Worm (Caenorhabditis elegans) whole organism, L4 larva: ENCODE data around the gene F13E6.1.

ENCODE experiments used
- D1046.2 ChIP-seq: fragments of 200-800 bp; sonication (Bioruptor generic); IDR thresholded peaks from 2 replicates; pipeline ENCODE4 v1.3.6; 2022; ENCODE audit warnings: missing genetic modification characterization, missing compliant biosample characterization
- F26F4.8 ChIP-seq: fragments of 200-800 bp; sonication (Bioruptor generic); conservative IDR thresholded peaks from 2 replicates; pipeline ENCODE4 v1.3.6; 2022; ENCODE audit warnings: missing genetic modification characterization, missing compliant biosample characterization
- F44E2.7 ChIP-seq: fragments of 200-800 bp; sonication (Bioruptor generic); IDR thresholded peaks from 2 replicates; pipeline ENCODE4 v2.1.2; 2022; ENCODE audit warnings: missing genetic modification characterization, missing compliant biosample characterization
- T26A8.4 ChIP-seq: fragments of 200-800 bp; sonication (Bioruptor generic); IDR thresholded peaks from 2 replicates; pipeline ENCODE4 v1.3.6; 2022; ENCODE audit warnings: missing genetic modification characterization, missing compliant biosample characterization
- Y5F2A.4 ChIP-seq: fragments of 200-800 bp; sonication (Bioruptor generic); optimal IDR thresholded peaks from 2 replicates; lab custom pipeline; 2018; ENCODE audit warnings: mild to moderate bottlenecking, missing genetic modification characterization, missing compliant biosample characterization
- ZK546.5 ChIP-seq, 2 experiments: sonication (generic microtip); optimal IDR thresholded peaks; 2 replicates each; lab custom pipeline; 2017; ENCODE audit warnings: missing biosample characterization in 2 of 2, missing genetic modification characterization in 2 of 2
- aly-2 ChIP-seq: sonication (generic microtip); optimal IDR thresholded peaks from 2 replicates; lab custom pipeline; 2018; ENCODE audit warnings: missing biosample characterization, missing genetic modification characterization
- ama-1 ChIP-seq: fragments of 150-350 bp; optimal IDR thresholded peaks from 2 replicates; lab custom pipeline; 2014; ENCODE audit warnings: inconsistent platforms, mixed read lengths
- attf-4 ChIP-seq: sonication (generic microtip); optimal IDR thresholded peaks from 3 replicates; lab custom pipeline; 2017; ENCODE audit warnings: missing biosample characterization, missing genetic modification characterization
- ceh-28 ChIP-seq: fragments of 150-350 bp; optimal IDR thresholded peaks from 2 replicates; lab custom pipeline; 2014; ENCODE audit warnings: missing biosample characterization, missing genetic modification reagents, missing genetic modification characterization
- ceh-32 ChIP-seq: sonication (generic microtip); optimal IDR thresholded peaks from 2 replicates; lab custom pipeline; 2016; ENCODE audit warnings: mild to moderate bottlenecking, missing genetic modification characterization, missing compliant biosample characterization; ENCODE audit not compliant: poor library complexity
- ceh-62 ChIP-seq: sonication (generic microtip); optimal IDR thresholded peaks from 2 replicates; lab custom pipeline; 2017; ENCODE audit warnings: missing biosample characterization, missing genetic modification characterization
- daf-16 ChIP-seq, 3 experiments: sonication (generic microtip); optimal IDR thresholded peaks; 2 replicates each; lab custom pipeline; 2016 to 2017; ENCODE audit warnings: missing genetic modification characterization in 3 of 3, missing genetic modification reagents in 3 of 3, mild to moderate bottlenecking in 2 of 3, missing compliant biosample characterization in 2 of 3, missing biosample characterization in 1 of 3, moderate library complexity in 1 of 3
- dmd-6 ChIP-seq: fragments of 200-800 bp; sonication (Bioruptor generic); IDR thresholded peaks from 2 replicates; pipeline ENCODE4 v1.3.6; 2022; ENCODE audit warnings: missing genetic modification reagents, missing genetic modification characterization, missing compliant biosample characterization
- dpl-1 ChIP-seq: fragments of 150-350 bp; optimal IDR thresholded peaks from 2 replicates; lab custom pipeline; 2014; ENCODE audit warnings: missing biosample characterization, missing genetic modification reagents, missing genetic modification characterization
- duxl-1 ChIP-seq: sonication (generic microtip); optimal IDR thresholded peaks from 2 replicates; lab custom pipeline; 2016; ENCODE audit warnings: mild to moderate bottlenecking, missing genetic modification characterization, moderate library complexity, missing compliant biosample characterization; ENCODE audit not compliant: poor library complexity
- dve-1 ChIP-seq: sonication (generic microtip); optimal IDR thresholded peaks from 2 replicates; lab custom pipeline; 2017; ENCODE audit warnings: antibody characterized with exemption, mild to moderate bottlenecking, missing genetic modification characterization, missing compliant biosample characterization; ENCODE audit not compliant: insufficient read depth
- egl-43 ChIP-seq: fragments of 200-800 bp; sonication (Bioruptor generic); IDR thresholded peaks from 2 replicates; pipeline ENCODE4 v1.3.6; 2022; ENCODE audit warnings: missing genetic modification reagents, missing genetic modification characterization, missing compliant biosample characterization
- fkh-10 ChIP-seq: fragments of 150-350 bp; optimal IDR thresholded peaks from 2 replicates; lab custom pipeline; 2014; ENCODE audit warnings: missing biosample characterization, missing genetic modification reagents, missing genetic modification characterization
- hif-1 ChIP-seq, 2 experiments: sonication (generic microtip); optimal IDR thresholded peaks; 2 replicates each; lab custom pipeline; 2016 to 2017; ENCODE audit warnings: missing compliant biosample characterization in 2 of 2, missing genetic modification characterization in 2 of 2, missing genetic modification reagents in 2 of 2, missing genotype in 2 of 2, mild to moderate bottlenecking in 1 of 2
- hlh-11 ChIP-seq: fragments of 200-800 bp; sonication (Bioruptor generic); optimal IDR thresholded peaks from 2 replicates; lab custom pipeline; 2018; ENCODE audit warnings: mild to moderate bottlenecking, missing genetic modification characterization, missing compliant biosample characterization
- hlh-30 ChIP-seq: sonication (generic microtip); optimal IDR thresholded peaks from 2 replicates; lab custom pipeline; 2017; ENCODE audit warnings: antibody characterized with exemption, mild to moderate bottlenecking, missing genetic modification characterization, missing compliant biosample characterization; ENCODE audit not compliant: insufficient read depth
- hmg-1.1 ChIP-seq: fragments of 200-800 bp; sonication (Bioruptor generic); IDR thresholded peaks from 2 replicates; pipeline ENCODE4 v1.3.6; 2022; ENCODE audit warnings: missing genetic modification reagents, missing genetic modification characterization, missing compliant biosample characterization
- lin-29 ChIP-seq: fragments of 200-800 bp; sonication (Bioruptor generic); IDR thresholded peaks from 2 replicates; pipeline ENCODE4 v1.3.6; 2022; ENCODE audit warnings: missing genetic modification reagents, missing genetic modification characterization, missing compliant biosample characterization
- lsy-2 ChIP-seq, 2 experiments: fragments of 150-350 bp in 1 of 2; sonication (generic microtip) in 1 of 2; optimal IDR thresholded peaks; 2 replicates each; lab custom pipeline; 2014 to 2017; ENCODE audit warnings: missing biosample characterization in 2 of 2, missing genetic modification characterization in 2 of 2
- mdl-1 ChIP-seq, 2 experiments: fragments of 150-350 bp in 1 of 2; sonication (generic microtip) in 1 of 2; optimal IDR thresholded peaks; 2 replicates each; lab custom pipeline; 2014 to 2017; ENCODE audit warnings: missing biosample characterization in 2 of 2, missing genetic modification characterization in 2 of 2
- mdt-29 ChIP-seq: fragments of 200-800 bp; sonication (Bioruptor generic); IDR thresholded peaks from 2 replicates; pipeline ENCODE4 v1.3.6; 2022; ENCODE audit warnings: missing genetic modification reagents, missing genetic modification characterization, missing compliant biosample characterization
- mep-1 ChIP-seq: fragments of 150-350 bp; sonication (generic microtip); optimal IDR thresholded peaks from 3 replicates; lab custom pipeline; 2014; ENCODE audit warnings: missing biosample characterization, missing genetic modification characterization
- mes-2 ChIP-seq: sonication (generic microtip); optimal IDR thresholded peaks from 2 replicates; lab custom pipeline; 2016; ENCODE audit warnings: missing genotype, mild to moderate bottlenecking, missing genetic modification characterization, missing compliant biosample characterization; ENCODE audit not compliant: poor library complexity, severe bottlenecking
- mxl-3 ChIP-seq: fragments of 200-800 bp; sonication (Bioruptor generic); optimal IDR thresholded peaks from 2 replicates; lab custom pipeline; 2018; ENCODE audit warnings: mild to moderate bottlenecking, missing genetic modification characterization, missing compliant biosample characterization
- nhr-10 ChIP-seq: fragments of 150-350 bp; optimal IDR thresholded peaks from 2 replicates; lab custom pipeline; 2014; ENCODE audit warnings: missing biosample characterization, missing genetic modification characterization
- nhr-25 ChIP-seq: sonication (generic microtip); optimal IDR thresholded peaks from 2 replicates; lab custom pipeline; 2017; ENCODE audit warnings: missing genetic modification characterization, mild to moderate bottlenecking, missing compliant biosample characterization, antibody characterized with exemption, moderate library complexity, borderline replicate concordance; ENCODE audit not compliant: insufficient read depth
- nhr-28 ChIP-seq: fragments of 150-350 bp; optimal IDR thresholded peaks from 2 replicates; lab custom pipeline; 2014; ENCODE audit warnings: missing biosample characterization, missing genetic modification characterization
- nhr-48 ChIP-seq: sonication (generic microtip); optimal IDR thresholded peaks from 2 replicates; lab custom pipeline; 2016; ENCODE audit warnings: mild to moderate bottlenecking, missing genetic modification characterization, missing compliant biosample characterization
- nhr-6 ChIP-seq: fragments of 150-350 bp; optimal IDR thresholded peaks from 2 replicates; lab custom pipeline; 2014; ENCODE audit warnings: missing biosample characterization, missing genetic modification characterization
- nhr-77 ChIP-seq: fragments of 150-350 bp; optimal IDR thresholded peaks from 2 replicates; lab custom pipeline; 2014; ENCODE audit warnings: missing biosample characterization, missing genetic modification characterization
- pha-4 ChIP-seq, 2 experiments: fragments of 150-350 bp in 1 of 2; fragments of 200-800 bp in 1 of 2; sonication (Bioruptor generic) in 1 of 2; IDR thresholded peaks in 1 of 2; optimal IDR thresholded peaks in 1 of 2; 2 replicates each; pipeline versions ENCODE4 v1.3.6 to Lab custom; 2014 to 2022; ENCODE audit warnings: missing genetic modification characterization in 2 of 2, missing genetic modification reagents in 2 of 2, missing biosample characterization in 1 of 2, missing compliant biosample characterization in 1 of 2
- php-3 ChIP-seq: fragments of 200-800 bp; sonication (Bioruptor generic); IDR thresholded peaks from 2 replicates; pipeline ENCODE4 v1.3.6; 2022; ENCODE audit warnings: missing genetic modification reagents, missing genetic modification characterization, missing compliant biosample characterization
- pqm-1 ChIP-seq: sonication (generic microtip); optimal IDR thresholded peaks from 2 replicates; lab custom pipeline; 2017; ENCODE audit warnings: missing biosample characterization, missing genetic modification characterization
- rbr-2 ChIP-seq: sonication (generic microtip); optimal IDR thresholded peaks from 2 replicates; lab custom pipeline; 2016; ENCODE audit warnings: missing genotype, missing genetic modification characterization, missing compliant biosample characterization
- spr-3 ChIP-seq: fragments of 200-800 bp; sonication (Bioruptor generic); optimal IDR thresholded peaks from 2 replicates; lab custom pipeline; 2018; ENCODE audit warnings: mild to moderate bottlenecking, missing genetic modification characterization, missing compliant biosample characterization
- tra-1 ChIP-seq: fragments of 200-800 bp; sonication (Bioruptor generic); IDR thresholded peaks from 2 replicates; pipeline ENCODE4 v1.3.6; 2022; ENCODE audit warnings: missing genetic modification reagents, missing genetic modification characterization, missing compliant biosample characterization
- zfp-2 ChIP-seq: sonication (generic microtip); optimal IDR thresholded peaks from 2 replicates; lab custom pipeline; 2016; ENCODE audit warnings: mild to moderate bottlenecking, missing genetic modification characterization, missing compliant biosample characterization
- zip-11 ChIP-seq: fragments of 200-800 bp; sonication (Bioruptor generic); IDR thresholded peaks from 2 replicates; pipeline ENCODE4 v1.3.6; 2022; ENCODE audit warnings: missing genetic modification characterization, missing compliant biosample characterization

Gene F13E6.1

DNA sequence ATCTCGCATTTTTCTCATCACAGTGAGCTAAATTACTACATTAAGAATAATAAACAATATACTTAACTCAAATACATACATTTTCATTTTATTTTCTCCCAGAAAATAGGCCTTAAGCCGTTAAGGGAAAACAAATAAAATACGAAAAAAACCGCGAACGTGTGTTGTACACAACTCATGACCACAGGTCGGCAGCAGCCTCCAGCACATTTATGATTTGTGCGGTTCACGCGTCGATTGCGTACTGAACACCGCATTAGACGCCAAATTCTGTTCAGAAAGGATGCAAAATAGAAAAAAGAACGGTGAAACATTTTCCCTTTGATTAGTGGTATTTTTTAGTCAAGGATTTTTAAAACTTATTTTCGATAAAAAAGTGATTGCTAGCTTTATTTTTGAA, 2.3 kb upstream of the F13E6.1 start:
- TF ChIP-seq F44E2.7 = no peak
- no peak for TF ChIP-seq D1046.2 (GFP tag; lab: Robert Waterston, UW)
- TF ChIP-seq attf-4 (tag; lab: Kevin White, UChicago) = no peak
- peak in 1 of 2 experiments; percentile 25 for TF ChIP-seq mdl-1 (tag; optimal IDR thresholded peaks at IDR 0.05; lab: Kevin White, UChicago)
- peak; percentile 47 for TF ChIP-seq pqm-1 (tag; lab: Kevin White, UChicago)
- no peak for TF ChIP-seq daf-16 (GFP tag; optimal IDR thresholded peaks at IDR 0.05; lab: Kevin White, UChicago)
- peak; percentile 76 for TF ChIP-seq daf-16 (tag; optimal IDR thresholded peaks at IDR 0.05; lab: Kevin White, UChicago)
- TF ChIP-seq zip-11 (GFP tag; lab: Robert Waterston, UW) = no peak
- no peak for TF ChIP-seq ama-1
- no peak for TF ChIP-seq spr-3 (GFP tag; lab: Kevin White, UChicago)
- peak; percentile 90 for TF ChIP-seq nhr-28 (tag; lab: Kevin White, UChicago)
- TF ChIP-seq lin-29 (GFP tag; lab: Robert Waterston, UW) = no peak
- TF ChIP-seq dpl-1 (GFP tag; lab: Kevin White, UChicago) = peak; percentile 38
- TF ChIP-seq egl-43 (GFP tag; lab: Robert Waterston, UW) = no peak
- no peak for TF ChIP-seq F26F4.8 (GFP tag; lab: Robert Waterston, UW)
- no peak for TF ChIP-seq ceh-28 (tag; lab: Kevin White, UChicago)
- TF ChIP-seq mxl-3 (GFP tag; lab: Kevin White, UChicago) = peak; percentile 73
- no peak for TF ChIP-seq ZK546.5 (tag; optimal IDR thresholded peaks at IDR 0.05; lab: Kevin White, UChicago)
- peak; percentile 28 for TF ChIP-seq nhr-6 (tag; lab: Kevin White, UChicago)
- peak in 1 of 2 experiments; percentile 39 for TF ChIP-seq lsy-2 (tag; optimal IDR thresholded peaks at IDR 0.05; lab: Kevin White, UChicago)
- no peak for TF ChIP-seq php-3 (GFP tag; lab: Robert Waterston, UW)
- no peak for TF ChIP-seq aly-2 (tag; lab: Kevin White, UChicago)
- no peak for TF ChIP-seq zfp-2 (tag; lab: Kevin White, UChicago)
- no peak for TF ChIP-seq tra-1 (GFP tag; lab: Robert Waterston, UW)
- no peak for TF ChIP-seq duxl-1 (tag; lab: Kevin White, UChicago)
- peak; percentile 50 for TF ChIP-seq dve-1 (tag; lab: Kevin White, UChicago)
- TF ChIP-seq hlh-11 (tag; lab: Kevin White, UChicago) = peak; percentile 87
- TF ChIP-seq ceh-32 (tag; lab: Kevin White, UChicago) = no peak
- TF ChIP-seq pha-4 (GFP tag; IDR thresholded peaks at IDR 0.05; lab: Robert Waterston, UW) = no peak
- TF ChIP-seq pha-4 (tag; optimal IDR thresholded peaks at IDR 0.05; lab: Kevin White, UChicago) = peak; percentile 33
- TF ChIP-seq nhr-77 (tag; lab: Kevin White, UChicago) = peak; percentile 64
- peak; percentile 73 for TF ChIP-seq dmd-6 (GFP tag; lab: Robert Waterston, UW)
- peak in 1 of 2 experiments; percentile 56 for TF ChIP-seq hif-1 (tag; optimal IDR thresholded peaks at IDR 0.05; lab: Kevin White, UChicago)
- peak; percentile 56 for TF ChIP-seq mes-2 (tag; lab: Kevin White, UChicago)
- TF ChIP-seq mdt-29 (GFP tag; lab: Robert Waterston, UW) = no peak
- TF ChIP-seq hmg-1.1 (GFP tag; lab: Robert Waterston, UW) = 0 out of 2 replicates have a peak, but pooled peaks have one; percentile 42
- TF ChIP-seq T26A8.4 = no peak
- peak; percentile 66 for TF ChIP-seq mep-1
- peak; percentile 94 for TF ChIP-seq hlh-30 (tag; lab: Kevin White, UChicago)
- TF ChIP-seq Y5F2A.4 = no peak
- no peak for TF ChIP-seq fkh-10
- TF ChIP-seq nhr-48 (tag; lab: Kevin White, UChicago) = no peak
- TF ChIP-seq nhr-10 (tag; lab: Kevin White, UChicago) = no peak
- no peak for TF ChIP-seq nhr-25 (tag; lab: Kevin White, UChicago)
- peak; percentile 1 for TF ChIP-seq rbr-2
- no peak for TF ChIP-seq ceh-62
